Worm (Caenorhabditis elegans) whole organism, mixed stage, embryonic: ENCODE measurements around the gene C18A11.3.

ENCODE experiments used
- ceh-43 ChIP-seq: fragments of 200-800 bp; sonication (Bioruptor generic); optimal IDR thresholded peaks from 2 replicates; lab custom pipeline; 2018; ENCODE audit warnings: mild to moderate bottlenecking, missing genetic modification characterization, moderate library complexity, missing compliant biosample characterization
- ces-1 ChIP-seq: fragments of 150-350 bp; optimal IDR thresholded peaks from 2 replicates; lab custom pipeline; 2014; ENCODE audit warnings: missing biosample characterization, missing genetic modification reagents, missing genetic modification characterization
- elt-1 ChIP-seq: sonication (generic microtip); optimal IDR thresholded peaks from 2 replicates; lab custom pipeline; 2017; ENCODE audit warnings: missing genetic modification characterization, mild to moderate bottlenecking, missing compliant biosample characterization, antibody characterized with exemption, moderate library complexity, borderline replicate concordance; ENCODE audit not compliant: insufficient read depth
- nhr-28 ChIP-seq: fragments of 150-350 bp; optimal IDR thresholded peaks from 2 replicates; lab custom pipeline; 2014; ENCODE audit warnings: missing biosample characterization, missing genetic modification characterization
- nhr-76 ChIP-seq: sonication (generic microtip); optimal IDR thresholded peaks from 2 replicates; lab custom pipeline; 2017; ENCODE audit warnings: missing biosample characterization, missing genetic modification characterization
- pha-4 ChIP-seq: fragments of 150-350 bp; optimal IDR thresholded peaks from 2 replicates; lab custom pipeline; 2018; ENCODE audit warnings: missing biosample characterization, missing genetic modification reagents, missing genetic modification characterization
- snpc-4 ChIP-seq: fragments of 150-350 bp; optimal IDR thresholded peaks from 2 replicates; lab custom pipeline; 2014; ENCODE audit warnings: missing biosample characterization, missing genetic modification characterization
- unc-62 ChIP-seq: fragments of 150-350 bp; optimal IDR thresholded peaks from 2 replicates; lab custom pipeline; 2014; ENCODE audit warnings: missing biosample characterization, missing genetic modification reagents, missing genetic modification characterization

DNA sequence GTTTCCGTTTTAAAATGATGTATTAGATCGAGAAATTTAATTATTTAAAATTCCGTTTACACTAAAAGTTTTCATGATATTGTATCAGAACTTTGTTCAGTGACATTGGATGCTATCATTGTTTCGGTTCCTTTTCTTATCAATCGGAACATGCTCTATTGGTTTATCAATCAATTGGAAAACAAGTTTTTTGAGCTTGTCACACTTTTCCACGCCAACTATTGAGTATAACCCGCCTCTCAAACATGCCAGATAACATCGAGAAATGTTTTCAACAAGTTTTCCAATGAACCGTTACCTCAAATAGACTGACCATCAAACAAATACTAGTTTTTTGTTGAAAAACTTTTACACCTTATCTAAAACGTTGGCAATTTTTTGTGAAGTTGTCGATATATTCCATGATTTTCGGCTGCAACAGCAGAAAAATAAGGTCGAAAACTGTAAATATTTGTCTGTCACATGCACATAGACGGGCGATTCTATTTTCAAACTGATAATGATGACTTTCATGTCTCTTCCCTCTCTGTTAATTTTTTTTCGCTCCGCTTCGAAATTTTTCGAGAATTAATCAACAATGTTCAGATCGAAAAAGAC lies 46.4 kb upstream of the C18A11.3 start, which contains the start of gene unk-1:
- TF ChIP-seq ceh-43 (GFP tag; lab: Kevin White, UChicago), result no peak
- TF ChIP-seq ces-1, result no peak
- no peak for TF ChIP-seq unc-62 (GFP tag; lab: Kevin White, UChicago)
- TF ChIP-seq elt-1, result no peak
- no peak for TF ChIP-seq nhr-76 (tag; lab: Kevin White, UChicago)
- no peak for TF ChIP-seq pha-4 (tag; lab: Kevin White, UChicago)
- TF ChIP-seq snpc-4, result no peak
- TF ChIP-seq nhr-28 (tag; lab: Kevin White, UChicago), result no peak
